Fruit fly (Drosophila melanogaster) whole organism, embryonic: ENCODE results near the gene CG45218.

Experiments
- ATbp ChIP-seq: fragments of 200-800 bp; sonication (Bioruptor generic); optimal IDR thresholded peaks from 2 replicates; lab custom pipeline; 2017; ENCODE audit warnings: missing biosample characterization, mild to moderate bottlenecking, missing genetic modification characterization, missing genetic modification reagents
- Atf6 ChIP-seq: fragments of 200-800 bp; sonication (Bioruptor generic); IDR thresholded peaks from 2 replicates; pipeline ENCODE4 v1.3.6; 2022; ENCODE audit warnings: missing biosample characterization, missing genetic modification characterization
- Awh ChIP-seq: fragments of 200-800 bp; sonication (Bioruptor generic); IDR thresholded peaks from 2 replicates; pipeline ENCODE4, ENCODE4 v1.3.6; 2022; ENCODE audit warnings: missing biosample characterization, missing genetic modification characterization
- B-H1 ChIP-seq: fragments of 200-800 bp; sonication (Bioruptor generic); IDR thresholded peaks from 3 replicates; pipeline ENCODE4 v1.3.6; 2022; ENCODE audit warnings: missing biosample characterization, missing genetic modification characterization
- BEAF-32 ChIP-seq: fragments of 200-800 bp; sonication (Bioruptor generic); optimal IDR thresholded peaks from 3 replicates; lab custom pipeline; 2017; ENCODE audit warnings: missing biosample characterization, missing genetic modification characterization, mild to moderate bottlenecking, moderate library complexity, missing genetic modification reagents
- CG11696 ChIP-seq: fragments of 200-800 bp; sonication (Bioruptor generic); IDR thresholded peaks from 2 replicates; pipeline ENCODE4 v1.3.6; 2022; ENCODE audit warnings: missing biosample characterization, missing genetic modification characterization
- CG12659 ChIP-seq: fragments of 200-800 bp; sonication (Bioruptor generic); optimal IDR thresholded peaks from 3 replicates; lab custom pipeline; 2017; ENCODE audit warnings: mild to moderate bottlenecking, missing biosample characterization, missing genetic modification reagents, missing genetic modification characterization
- CG12942 ChIP-seq: fragments of 200-800 bp; sonication (Bioruptor generic); optimal IDR thresholded peaks from 3 replicates; lab custom pipeline; 2016; ENCODE audit warnings: missing biosample characterization, missing genetic modification characterization
- CG13424 ChIP-seq: fragments of 200-800 bp; sonication (Bioruptor generic); optimal IDR thresholded peaks from 2 replicates; lab custom pipeline; 2019; ENCODE audit warnings: missing biosample characterization, mild to moderate bottlenecking, missing genetic modification characterization, moderate library complexity
- CG14050 ChIP-seq: fragments of 200-800 bp; sonication (Bioruptor generic); IDR thresholded peaks from 3 replicates; pipeline ENCODE4 v1.3.6; 2022; ENCODE audit warnings: missing biosample characterization, missing genetic modification characterization
- CG14710 ChIP-seq: fragments of 200-800 bp; sonication (Bioruptor generic); optimal IDR thresholded peaks from 3 replicates; lab custom pipeline; 2019; ENCODE audit warnings: missing biosample characterization, mild to moderate bottlenecking, missing genetic modification characterization, moderate library complexity
- CG1529 ChIP-seq: fragments of 200-800 bp; sonication (Bioruptor generic); optimal IDR thresholded peaks from 3 replicates; lab custom pipeline; 2018; ENCODE audit warnings: missing biosample characterization, missing genetic modification characterization
- CG1602 ChIP-seq: fragments of 200-800 bp; sonication (Bioruptor generic); optimal IDR thresholded peaks from 3 replicates; lab custom pipeline; 2016; ENCODE audit warnings: missing biosample characterization, missing genetic modification characterization
- CG1647 ChIP-seq: fragments of 200-800 bp; sonication (Bioruptor generic); optimal IDR thresholded peaks from 3 replicates; lab custom pipeline; 2016; ENCODE audit warnings: missing biosample characterization, missing genetic modification characterization
- CG16779 ChIP-seq: fragments of 200-800 bp; sonication (Bioruptor generic); IDR thresholded peaks from 2 replicates; pipeline ENCODE4 v1.3.6; 2022; ENCODE audit warnings: missing biosample characterization, missing genetic modification characterization
- CG16815 ChIP-seq: fragments of 200-800 bp; sonication (Bioruptor generic); optimal IDR thresholded peaks from 3 replicates; lab custom pipeline; 2017; ENCODE audit warnings: missing biosample characterization, mild to moderate bottlenecking, missing genetic modification characterization
- CG17829 ChIP-seq: fragments of 200-800 bp; optimal IDR thresholded peaks from 2 replicates; lab custom pipeline; 2019; ENCODE audit warnings: missing biosample characterization, mild to moderate bottlenecking, missing genetic modification characterization, moderate library complexity
- CG2202 ChIP-seq: fragments of 200-800 bp; sonication (Bioruptor generic); optimal IDR thresholded peaks from 2 replicates; lab custom pipeline; 2018; ENCODE audit warnings: missing biosample characterization, mild to moderate bottlenecking, missing genetic modification characterization
- CG32532 ChIP-seq: fragments of 200-800 bp; sonication (Bioruptor generic); IDR thresholded peaks from 2 replicates; pipeline ENCODE4 v1.3.6; 2022; ENCODE audit warnings: missing biosample characterization, missing genetic modification characterization
- CG3838 ChIP-seq: fragments of 200-800 bp; sonication (Bioruptor generic); optimal IDR thresholded peaks from 3 replicates; lab custom pipeline; 2016; ENCODE audit warnings: missing biosample characterization, missing genetic modification characterization
- CG4328 ChIP-seq: fragments of 200-800 bp; sonication (Bioruptor generic); optimal IDR thresholded peaks from 3 replicates; lab custom pipeline; 2017; ENCODE audit warnings: missing biosample characterization, missing genetic modification reagents, missing genetic modification characterization
- CG4617 ChIP-seq: fragments of 200-800 bp; sonication (Bioruptor generic); optimal IDR thresholded peaks from 3 replicates; lab custom pipeline; 2016; ENCODE audit warnings: missing biosample characterization, missing genetic modification characterization, borderline replicate concordance
- CG5180 ChIP-seq: fragments of 200-800 bp; sonication (Bioruptor generic); optimal IDR thresholded peaks from 3 replicates; lab custom pipeline; 2017; ENCODE audit warnings: missing biosample characterization, missing genetic modification characterization, mild to moderate bottlenecking, moderate library complexity, missing genetic modification reagents
- CG9215 ChIP-seq: fragments of 200-800 bp; sonication (Bioruptor generic); IDR thresholded peaks from 2 replicates; pipeline ENCODE4 v1.3.6; 2022; ENCODE audit warnings: missing biosample characterization, missing genetic modification characterization
- CG9727 ChIP-seq: fragments of 200-800 bp; sonication (Bioruptor generic); optimal IDR thresholded peaks from 3 replicates; lab custom pipeline; 2017; ENCODE audit warnings: missing biosample characterization, mild to moderate bottlenecking, missing genetic modification characterization
- Dek ChIP-seq: fragments of 200-800 bp; sonication (Bioruptor generic); optimal IDR thresholded peaks from 3 replicates; lab custom pipeline; 2019; ENCODE audit warnings: missing biosample characterization, mild to moderate bottlenecking, missing genetic modification characterization, moderate library complexity
- HmgZ ChIP-seq: fragments of 200-800 bp; sonication (Bioruptor generic); optimal IDR thresholded peaks from 2 replicates; lab custom pipeline; 2018; ENCODE audit warnings: missing biosample characterization, mild to moderate bottlenecking, missing genetic modification characterization
- Hsf ChIP-seq: fragments of 200-800 bp; sonication (Bioruptor generic); optimal IDR thresholded peaks from 3 replicates; lab custom pipeline; 2016; ENCODE audit warnings: missing biosample characterization, missing genetic modification characterization
- Oaz ChIP-seq: fragments of 200-800 bp; sonication (Bioruptor generic); IDR thresholded peaks from 2 replicates; pipeline ENCODE4 v1.3.6; 2022; ENCODE audit warnings: missing biosample characterization, missing genetic modification characterization
- Pdp1 ChIP-seq, 2 experiments: fragments of 200-800 bp; sonication (Bioruptor generic); optimal IDR thresholded peaks; 3 replicates each; lab custom pipeline; 2016; ENCODE audit warnings: missing biosample characterization in 2 of 2, missing genetic modification characterization in 2 of 2, mild to moderate bottlenecking in 1 of 2, moderate library complexity in 1 of 2
- Poxn ChIP-seq: fragments of 200-800 bp; sonication (Bioruptor generic); IDR thresholded peaks from 2 replicates; pipeline ENCODE4 v1.3.6; 2022; ENCODE audit warnings: missing biosample characterization, missing genetic modification characterization
- Sin3A ChIP-seq: fragments of >200 bp; optimal IDR thresholded peaks from 2 replicates; lab custom pipeline; 2018
- Sry-β ChIP-seq: fragments of 200-800 bp; sonication (Bioruptor generic); optimal IDR thresholded peaks from 2 replicates; lab custom pipeline; 2018; ENCODE audit warnings: missing biosample characterization, mild to moderate bottlenecking, missing genetic modification characterization, moderate library complexity
- Ssrp ChIP-seq: fragments of 200-800 bp; sonication (Bioruptor generic); optimal IDR thresholded peaks from 2 replicates; lab custom pipeline; 2018; ENCODE audit warnings: missing biosample characterization, mild to moderate bottlenecking, missing genetic modification characterization, moderate library complexity
- ac ChIP-seq: fragments of 200-800 bp; sonication (Bioruptor generic); optimal IDR thresholded peaks from 3 replicates; lab custom pipeline; 2017; ENCODE audit warnings: missing biosample characterization, mild to moderate bottlenecking, missing genetic modification characterization
- crp ChIP-seq, 2 experiments: fragments of 200-800 bp; sonication (Bioruptor generic); optimal IDR thresholded peaks; 2 replicates in 1 of 2; 3 replicates in 1 of 2; lab custom pipeline; 2017; ENCODE audit warnings: missing biosample characterization in 2 of 2, missing genetic modification characterization in 2 of 2, mild to moderate bottlenecking in 1 of 2, moderate library complexity in 1 of 2
- dimm ChIP-seq: fragments of 200-800 bp; sonication (Bioruptor generic); IDR thresholded peaks from 2 replicates; pipeline ENCODE4 v1.3.6; 2022; ENCODE audit warnings: missing biosample characterization, missing genetic modification characterization
- gfzf ChIP-seq: fragments of 200-800 bp; sonication (Bioruptor generic); optimal IDR thresholded peaks from 2 replicates; lab custom pipeline; 2016; ENCODE audit warnings: missing biosample characterization, mild to moderate bottlenecking, missing genetic modification characterization, moderate library complexity
- grau ChIP-seq: fragments of 200-800 bp; optimal IDR thresholded peaks from 3 replicates; lab custom pipeline; 2019; ENCODE audit warnings: missing biosample characterization, mild to moderate bottlenecking, missing genetic modification characterization, moderate library complexity
- grn ChIP-seq: fragments of 200-800 bp; sonication (Bioruptor generic); optimal IDR thresholded peaks from 3 replicates; lab custom pipeline; 2017; ENCODE audit warnings: missing biosample characterization, missing genetic modification characterization
- gsb-n ChIP-seq: fragments of 200-800 bp; sonication (Bioruptor generic); optimal IDR thresholded peaks from 3 replicates; lab custom pipeline; 2018; ENCODE audit warnings: missing biosample characterization, mild to moderate bottlenecking, missing genetic modification characterization
- hbn ChIP-seq: fragments of 200-800 bp; sonication (Bioruptor generic); IDR thresholded peaks from 2 replicates; pipeline ENCODE4 v1.3.6; 2022; ENCODE audit warnings: missing biosample characterization, missing genetic modification characterization; ENCODE audit not compliant: partially characterized antibody
- kay ChIP-seq: fragments of 200-800 bp; sonication (Bioruptor generic); optimal IDR thresholded peaks from 2 replicates; lab custom pipeline; 2016; ENCODE audit warnings: missing biosample characterization, missing genetic modification characterization
- lmd ChIP-seq: fragments of 200-800 bp; sonication (Bioruptor generic); IDR thresholded peaks from 2 replicates; pipeline ENCODE4 v1.3.6; 2022; ENCODE audit warnings: missing biosample characterization, missing genetic modification characterization
- odd ChIP-seq: fragments of 200-800 bp; sonication (Bioruptor generic); optimal IDR thresholded peaks from 2 replicates; lab custom pipeline; 2017; ENCODE audit warnings: missing biosample characterization, mild to moderate bottlenecking, missing genetic modification characterization
- otp ChIP-seq: fragments of 200-800 bp; sonication (Bioruptor generic); IDR thresholded peaks from 3 replicates; pipeline ENCODE4, ENCODE4 v1.3.6; 2022; ENCODE audit warnings: missing biosample characterization, missing genetic modification characterization
- pan ChIP-seq, 4 experiments: fragments of >200 bp in 3 of 4; fragments of 200-800 bp in 1 of 4; sonication (Bioruptor generic) in 1 of 4; optimal IDR thresholded peaks in 3 of 4; IDR thresholded peaks in 1 of 4; 2 replicates each; pipeline versions ENCODE4 v1.3.6 to Lab custom; 2017 to 2022; ENCODE audit warnings: missing biosample characterization in 2 of 4, missing genetic modification characterization in 2 of 4, mixed read lengths in 1 of 4
- prd ChIP-seq, 3 experiments: fragments of >200 bp in 2 of 3; fragments of 200-800 bp in 1 of 3; sonication (Bioruptor generic) in 1 of 3; optimal IDR thresholded peaks in 2 of 3; IDR thresholded peaks in 1 of 3; 2 replicates in 2 of 3; 3 replicates in 1 of 3; pipeline versions ENCODE4 v1.3.6 to Lab custom; 2017 to 2022; ENCODE audit warnings: missing biosample characterization in 1 of 3, missing genetic modification characterization in 1 of 3
- slbo ChIP-seq: fragments of 200-800 bp; sonication (Bioruptor generic); IDR thresholded peaks from 2 replicates; pipeline ENCODE4 v1.3.6; 2022; ENCODE audit warnings: missing biosample characterization, missing genetic modification characterization
- yki ChIP-seq: fragments of >200 bp; optimal IDR thresholded peaks from 3 replicates; lab custom pipeline; 2018

The CG45218 gene

DNA sequence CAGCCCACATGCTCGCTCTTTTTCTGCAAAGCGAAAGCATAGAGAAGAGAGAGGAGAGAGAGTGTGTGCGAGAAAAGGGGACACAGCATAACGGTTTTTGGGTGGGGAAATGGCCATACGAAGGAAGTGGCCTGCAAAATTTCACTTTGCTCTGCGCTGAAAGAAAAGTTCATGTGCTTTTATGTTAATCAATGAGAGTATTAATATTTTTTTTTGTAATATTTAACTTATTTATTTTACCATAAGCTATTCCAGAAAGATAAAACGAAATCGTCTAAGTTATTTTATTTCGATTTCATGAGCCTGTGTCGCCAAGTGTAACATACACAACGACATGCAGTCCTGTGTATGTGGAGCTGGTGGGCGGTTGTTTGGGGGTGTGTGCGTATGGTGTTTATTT, 40.1 kb downstream of the CG45218 start (continued):
- TF ChIP-seq CG16815 (GFP tag; lab: Kevin White, UChicago) = peak; percentile 28
- TF ChIP-seq crp (GFP tag; optimal IDR thresholded peaks at IDR 0.05; lab: Kevin White, UChicago) = peak in 1 of 2 experiments; percentile 2
- no peak for TF ChIP-seq CG1602 (GFP tag; lab: Kevin White, UChicago)
- no peak for TF ChIP-seq CG14710 (tag; lab: Kevin White, UChicago)
- no peak for TF ChIP-seq CG1529
- TF ChIP-seq lmd (GFP tag; lab: Robert Waterston, UW) = peak; percentile 65
- TF ChIP-seq CG9215 (GFP tag; lab: Robert Waterston, UW) = peak; percentile 70
- peak; percentile 52 for TF ChIP-seq CG17829 (tag; lab: Kevin White, UChicago)
- TF ChIP-seq pan (optimal IDR thresholded peaks at IDR 0.05; lab: Kevin White, UChicago) = no peak
- TF ChIP-seq pan (GFP tag; optimal IDR thresholded peaks at IDR 0.05 in 1 of 2, IDR thresholded peaks at IDR 0.05 in 1 of 2) = peak in 1 of 2 experiments; percentile 75
- no peak for TF ChIP-seq CG4617 (GFP tag; lab: Kevin White, UChicago)
- TF ChIP-seq Awh (GFP tag; lab: Robert Waterston, UW) = no peak; the same call in 1 of the 2 replicates
- no peak for TF ChIP-seq CG2202 (tag; lab: Kevin White, UChicago)
- peak; percentile 67 for TF ChIP-seq HmgZ (tag; lab: Kevin White, UChicago)
- TF ChIP-seq Sry-β = no peak
- peak; percentile 76 for TF ChIP-seq CG13424 (tag; lab: Kevin White, UChicago)
- no peak for TF ChIP-seq ac
- TF ChIP-seq Hsf (GFP tag; lab: Kevin White, UChicago) = peak; percentile 45
- no peak for TF ChIP-seq yki
- no peak for TF ChIP-seq CG3838
- TF ChIP-seq otp (GFP tag; lab: Robert Waterston, UW) = no peak
- TF ChIP-seq CG32532 (GFP tag; lab: Robert Waterston, UW) = peak; percentile 86
- peak; percentile 25 for TF ChIP-seq CG4328 (GFP tag; lab: Kevin White, UChicago)
- TF ChIP-seq odd (GFP tag; lab: Kevin White, UChicago) = no peak
- peak; percentile 75 for TF ChIP-seq grau (tag; lab: Kevin White, UChicago)
- TF ChIP-seq Sin3A (lab: Kevin White, UChicago) = no peak
- peak; percentile 74 for TF ChIP-seq Dek (tag; lab: Kevin White, UChicago)
- TF ChIP-seq CG5180 (GFP tag; lab: Kevin White, UChicago) = no peak
- peak; percentile 75 for TF ChIP-seq CG14050 (GFP tag; lab: Robert Waterston, UW)
- peak; percentile 85 for TF ChIP-seq slbo (GFP tag; lab: Robert Waterston, UW)
- no peak for TF ChIP-seq Pdp1 (GFP tag; optimal IDR thresholded peaks at IDR 0.05; lab: Kevin White, UChicago)
- peak; percentile 57; the same call in 2 of the 3 replicates for TF ChIP-seq B-H1 (GFP tag; lab: Robert Waterston, UW)
- TF ChIP-seq CG12942 (GFP tag; lab: Kevin White, UChicago) = peak; percentile 11
- no peak for TF ChIP-seq CG16779
- TF ChIP-seq dimm (GFP tag; lab: Robert Waterston, UW) = peak; percentile 42; the same call in 1 of the 2 replicates
- peak; percentile 43; the same call in 1 of the 2 replicates for TF ChIP-seq Poxn (GFP tag; lab: Robert Waterston, UW)
- no peak for TF ChIP-seq gsb-n (tag; lab: Kevin White, UChicago)
- TF ChIP-seq CG1647 (GFP tag; lab: Kevin White, UChicago) = no peak
- no peak for TF ChIP-seq CG11696 (GFP tag; lab: Robert Waterston, UW)
- peak; percentile 5 for TF ChIP-seq Ssrp (tag; lab: Kevin White, UChicago)
- TF ChIP-seq gfzf (GFP tag; lab: Kevin White, UChicago) = no peak
- TF ChIP-seq kay = peak; percentile 32
- no peak for TF ChIP-seq grn
- TF ChIP-seq hbn (GFP tag; lab: Robert Waterston, UW) = no peak
- TF ChIP-seq Atf6 (GFP tag; lab: Robert Waterston, UW) = peak; percentile 86
- no peak for TF ChIP-seq ATbp
- TF ChIP-seq BEAF-32 (GFP tag; lab: Kevin White, UChicago) = no peak
- 0 out of 2 replicates have a peak, but pooled peaks have one; percentile 21 for TF ChIP-seq Oaz
- no peak for TF ChIP-seq prd (optimal IDR thresholded peaks at IDR 0.05; lab: Kevin White, UChicago)
- peak; percentile 76; the same call in 2 of the 3 replicates for TF ChIP-seq prd (GFP tag; IDR thresholded peaks at IDR 0.05; lab: Robert Waterston, UW)
- peak; percentile 66 for TF ChIP-seq CG12659 (GFP tag; lab: Kevin White, UChicago)
- TF ChIP-seq CG9727 (GFP tag; lab: Kevin White, UChicago) = peak; percentile 63
